Worm (Caenorhabditis elegans) whole organism, midembryonic: ENCODE results near the gene W03F9.4.

Source experiments
- T22C8.4 ChIP-seq: fragments of 200-800 bp; sonication (Bioruptor generic); IDR thresholded peaks from 2 replicates; pipeline ENCODE4 v1.3.6; 2022; ENCODE audit warnings: missing genetic modification characterization, missing compliant biosample characterization
- flt-1 ChIP-seq: fragments of 200-800 bp; sonication (Bioruptor generic); IDR thresholded peaks from 2 replicates; pipeline ENCODE4 v1.3.6; 2022; ENCODE audit warnings: missing genetic modification characterization, missing compliant biosample characterization
- ztf-23 ChIP-seq: fragments of 200-800 bp; sonication (Bioruptor generic); IDR thresholded peaks from 2 replicates; pipeline ENCODE4 v1.3.6; 2022; ENCODE audit warnings: missing genetic modification reagents, missing genetic modification characterization, missing compliant biosample characterization
- ztf-29 ChIP-seq: fragments of 200-800 bp; sonication (Bioruptor generic); IDR thresholded peaks from 2 replicates; pipeline ENCODE4 v1.3.6; 2022; ENCODE audit warnings: missing genetic modification reagents, missing genetic modification characterization, missing compliant biosample characterization

- TF ChIP-seq flt-1 (GFP tag; lab: Robert Waterston, UW): no peak
- TF ChIP-seq ztf-29 (GFP tag; lab: Robert Waterston, UW): no peak
- no peak for TF ChIP-seq ztf-23
- no peak for TF ChIP-seq T22C8.4 (GFP tag; lab: Robert Waterston, UW)
Measured at ce11 chrV:123915-124314, 27.3 kb downstream of the W03F9.4 start.
